Worm (Caenorhabditis elegans) whole organism, young adult: ENCODE data around the gene str-78.
"Not testable (repeated sequence)": the region's sequence is repeated elsewhere in the genome, so short reads cannot be mapped to it uniquely, and the experiment has no call there.

ENCODE experiments used
- F49E8.2 ChIP-seq: sonication (generic microtip); optimal IDR thresholded peaks from 3 replicates; lab custom pipeline; 2017; ENCODE audit warnings: missing genetic modification characterization, mild to moderate bottlenecking, missing compliant biosample characterization, antibody characterized with exemption, moderate library complexity; ENCODE audit not compliant: insufficient read depth
- T07F8.4 ChIP-seq: sonication (generic microtip); optimal IDR thresholded peaks from 2 replicates; lab custom pipeline; 2016; ENCODE audit warnings: mild to moderate bottlenecking, missing genetic modification characterization, moderate library complexity, missing compliant biosample characterization
- Y53F4B.3 ChIP-seq: fragments of 200-800 bp; sonication (Bioruptor generic); IDR thresholded peaks from 2 replicates; pipeline ENCODE4 v1.3.6; 2022; ENCODE audit warnings: missing genetic modification reagents, missing genetic modification characterization, missing compliant biosample characterization
- Y53G8AR.9 ChIP-seq: fragments of 200-800 bp; sonication (Bioruptor generic); conservative IDR thresholded peaks from 2 replicates; pipeline ENCODE4 v1.3.6; 2022; ENCODE audit warnings: missing genetic modification reagents, missing genetic modification characterization, missing compliant biosample characterization
- ama-1 ChIP-seq, 3 experiments: fragments of 150-350 bp in 1 of 3; sonication (generic microtip) in 2 of 3; optimal IDR thresholded peaks; 2 replicates each; lab custom pipeline; 2014 to 2018; ENCODE audit warnings: missing biosample characterization in 2 of 3, missing genetic modification characterization in 2 of 3, missing genetic modification reagents in 2 of 3
- egl-18 ChIP-seq: fragments of 200-800 bp; sonication (Bioruptor generic); IDR thresholded peaks from 2 replicates; pipeline ENCODE4 v1.3.6; 2022; ENCODE audit warnings: missing genetic modification reagents, missing genetic modification characterization, missing compliant biosample characterization
- ekl-4 ChIP-seq: fragments of 200-800 bp; sonication (Bioruptor generic); IDR thresholded peaks from 2 replicates; pipeline ENCODE4 v1.3.6; 2022; ENCODE audit warnings: missing genetic modification reagents, missing genetic modification characterization, missing compliant biosample characterization
- him-1 ChIP-seq: sonication (generic microtip); optimal IDR thresholded peaks from 2 replicates; lab custom pipeline; 2016; ENCODE audit warnings: missing genotype, missing genetic modification reagents, missing genetic modification characterization, missing compliant biosample characterization
- lsy-27 ChIP-seq: sonication (generic microtip); optimal IDR thresholded peaks from 2 replicates; lab custom pipeline; 2017; ENCODE audit warnings: missing genetic modification characterization, mild to moderate bottlenecking, missing compliant biosample characterization, antibody characterized with exemption, missing genotype, borderline replicate concordance; ENCODE audit not compliant: insufficient read depth
- nhr-90 ChIP-seq: sonication (generic microtip); optimal IDR thresholded peaks from 2 replicates; lab custom pipeline; 2016; ENCODE audit warnings: missing genotype, mild to moderate bottlenecking, missing genetic modification characterization, missing compliant biosample characterization
- rec-8 ChIP-seq, 2 experiments: sonication (generic microtip); optimal IDR thresholded peaks; 2 replicates each; lab custom pipeline; 2016; ENCODE audit warnings: mild to moderate bottlenecking in 2 of 2, missing genetic modification characterization in 2 of 2, missing genetic modification reagents in 2 of 2, missing genotype in 2 of 2, missing biosample characterization in 1 of 2, missing compliant biosample characterization in 1 of 2, moderate library complexity in 1 of 2
- rpc-1 ChIP-seq, 2 experiments: fragments of 150-350 bp in 1 of 2; sonication (generic microtip) in 1 of 2; optimal IDR thresholded peaks; 2 replicates each; lab custom pipeline; 2014 to 2018; ENCODE audit warnings: missing biosample characterization in 1 of 2, missing genetic modification characterization in 1 of 2, missing genetic modification reagents in 1 of 2, missing genotype in 1 of 2

DNA sequence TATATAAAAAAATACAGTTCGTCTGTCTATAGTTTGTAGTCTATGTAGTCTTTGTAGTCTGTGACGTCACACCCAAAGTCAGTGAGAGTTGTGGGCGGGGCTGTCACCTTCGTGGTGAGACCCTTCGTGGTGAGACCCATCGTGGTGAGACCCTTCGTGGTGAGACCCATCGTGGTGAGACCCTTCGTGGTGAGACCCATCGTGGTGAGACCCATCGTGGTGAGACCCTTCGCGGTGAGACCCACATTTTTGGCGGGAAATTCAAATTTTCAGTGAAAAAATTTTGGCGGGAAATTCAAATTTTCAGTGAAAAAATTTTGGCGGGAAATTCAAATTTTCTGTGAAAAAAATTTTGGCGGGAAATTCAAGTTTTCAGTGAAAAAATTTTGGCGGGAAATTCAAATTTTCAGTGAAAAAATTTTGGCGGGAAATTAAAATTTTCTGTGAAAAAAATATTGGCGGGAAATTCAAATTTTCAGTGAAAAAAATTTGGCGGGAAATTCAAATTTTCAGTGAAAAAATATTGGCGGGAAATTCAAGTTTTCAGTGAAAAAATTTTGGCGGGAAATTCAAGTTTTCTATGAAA lies 41.4 kb upstream of the str-78 start:
- TF ChIP-seq him-1 (tag; lab: Kevin White, UChicago); lsy-27 (tag; lab: Kevin White, UChicago); T07F8.4 (tag; lab: Kevin White, UChicago); egl-18 (GFP tag; lab: Robert Waterston, UW); rpc-1 (optimal IDR thresholded peaks at IDR 0.05; lab: Kevin White, UChicago); rpc-1 (tag; optimal IDR thresholded peaks at IDR 0.05; lab: Kevin White, UChicago); ekl-4 (GFP tag; lab: Robert Waterston, UW); F49E8.2 (tag; lab: Kevin White, UChicago); rec-8 (tag; optimal IDR thresholded peaks at IDR 0.05; lab: Kevin White, UChicago); ama-1 (optimal IDR thresholded peaks at IDR 0.05; lab: Kevin White, UChicago); ama-1 (GFP tag; optimal IDR thresholded peaks at IDR 0.05; lab: Kevin White, UChicago); Y53F4B.3 (GFP tag; lab: Robert Waterston, UW); Y53G8AR.9 (GFP tag; lab: Robert Waterston, UW); nhr-90: not testable (repeated sequence)
